Fruit fly (Drosophila melanogaster) S2 (cell line): ENCODE results near the gene CG32944.

Experiments
- CG8478 ChIP-seq: fragments of >200 bp; optimal IDR thresholded peaks from 2 replicates; lab custom pipeline; 2018
- CTCF ChIP-seq, 2 experiments: fragments of >200 bp; optimal IDR thresholded peaks; 2 replicates each; lab custom pipeline; 2018

dm6 chr3R:4394117-4394516, 25.3 kb downstream of the CG32944 start, which contains the start of gene CG34112:
- no peak for TF ChIP-seq CTCF (optimal IDR thresholded peaks at IDR 0.05; lab: Kevin White, UChicago)
- no peak for TF ChIP-seq CG8478 (lab: Kevin White, UChicago)
